Worm (Caenorhabditis elegans) whole organism, mixed stage, embryonic: ENCODE data around the gene Y39F10C.3.

Experiments
- M03D4.4 ChIP-seq: sonication (generic microtip); optimal IDR thresholded peaks from 2 replicates; lab custom pipeline; 2017; ENCODE audit warnings: mild to moderate bottlenecking, missing genetic modification characterization, missing compliant biosample characterization
- ceh-83 ChIP-seq: fragments of 200-800 bp; sonication (Bioruptor generic); optimal IDR thresholded peaks from 2 replicates; lab custom pipeline; 2018; ENCODE audit warnings: mild to moderate bottlenecking, missing genetic modification characterization, missing compliant biosample characterization
- elt-1 ChIP-seq: sonication (generic microtip); optimal IDR thresholded peaks from 2 replicates; lab custom pipeline; 2017; ENCODE audit warnings: missing genetic modification characterization, mild to moderate bottlenecking, missing compliant biosample characterization, antibody characterized with exemption, moderate library complexity, borderline replicate concordance; ENCODE audit not compliant: insufficient read depth
- elt-3 ChIP-seq: fragments of 150-350 bp; optimal IDR thresholded peaks from 2 replicates; lab custom pipeline; 2014; ENCODE audit warnings: missing biosample characterization, missing genetic modification characterization
- nhr-12 ChIP-seq: fragments of 150-350 bp; optimal IDR thresholded peaks from 2 replicates; lab custom pipeline; 2014; ENCODE audit warnings: missing biosample characterization, missing genetic modification characterization
- pha-4 ChIP-seq: fragments of 150-350 bp; optimal IDR thresholded peaks from 2 replicates; lab custom pipeline; 2018; ENCODE audit warnings: missing biosample characterization, missing genetic modification reagents, missing genetic modification characterization
- unc-62 ChIP-seq: fragments of 150-350 bp; optimal IDR thresholded peaks from 2 replicates; lab custom pipeline; 2014; ENCODE audit warnings: missing biosample characterization, missing genetic modification reagents, missing genetic modification characterization

DNA sequence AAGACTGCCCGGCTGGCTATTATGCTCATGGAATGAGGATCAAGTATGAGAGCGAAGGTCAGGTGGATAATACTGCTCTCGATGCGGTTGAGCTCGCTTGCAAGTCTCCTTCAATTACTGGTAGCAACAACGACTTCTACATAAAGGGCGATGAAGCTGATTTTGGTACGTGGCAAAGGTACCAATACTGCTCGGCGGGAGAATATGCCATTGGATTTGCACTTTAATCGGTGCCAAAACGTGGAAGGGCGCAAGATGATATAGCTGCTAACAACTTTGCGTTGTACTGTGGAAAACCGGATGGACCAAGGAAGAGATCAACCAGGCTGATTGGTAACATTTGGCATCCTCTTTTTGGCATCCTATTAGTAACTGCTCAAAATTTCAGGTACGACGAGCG is 6.4 kb upstream of the Y39F10C.3 start:
- TF ChIP-seq elt-1 (tag; lab: Kevin White, UChicago) (no peak), nhr-12 (no peak), unc-62 (GFP tag; lab: Kevin White, UChicago) (no peak), elt-3 (tag; lab: Kevin White, UChicago) (no peak), pha-4 (tag; lab: Kevin White, UChicago) (no peak), M03D4.4 (tag; lab: Kevin White, UChicago) (no peak), ceh-83 (no peak)
